Fruit fly (Drosophila melanogaster): ENCODE measurements around the gene Hipk.

Gene Hipk

dm6 chr3L:622357-622834 is 79.5 kb downstream of the Hipk start (continued):
- no peak for TF ChIP-seq mld (GFP tag; IDR thresholded peaks at IDR 0.05; ENCODE audit: partially characterized antibody)
- no peak for TF ChIP-seq CG13624 (GFP tag; optimal IDR thresholded peaks at IDR 0.05)
- TF ChIP-seq Ptx1 (GFP tag; IDR thresholded peaks at IDR 0.05), result 0 out of 2 replicates have a peak, but pooled peaks have one; percentile 27
- TF ChIP-seq CG34422 (GFP tag; IDR thresholded peaks at IDR 0.05), result 0 out of 3 replicates have a peak, but pooled peaks have one; percentile 21
- no peak for TF ChIP-seq gcm2 (GFP tag; optimal IDR thresholded peaks at IDR 0.05)
- peak; percentile 97 for TF ChIP-seq crol (GFP tag; IDR thresholded peaks at IDR 0.05)
- TF ChIP-seq p53 (GFP tag; optimal IDR thresholded peaks at IDR 0.05), result no peak
- no peak for TF ChIP-seq CG6272 (GFP tag; IDR thresholded peaks at IDR 0.05)
- TF ChIP-seq Gsc (GFP tag; IDR thresholded peaks at IDR 0.05), result no peak
- peak; percentile 26 for TF ChIP-seq Nf-YB (GFP tag; optimal IDR thresholded peaks at IDR 0.05)
- peak; percentile 56 for TF ChIP-seq unpg (GFP tag; optimal IDR thresholded peaks at IDR 0.05)
- no peak for TF ChIP-seq Side (GFP tag; optimal IDR thresholded peaks at IDR 0.05)
- TF ChIP-seq dmrt99B (tag; optimal IDR thresholded peaks at IDR 0.05), result peak; percentile 49
- no peak for TF ChIP-seq seq (GFP tag; IDR thresholded peaks at IDR 0.05)
- TF ChIP-seq repo (GFP tag; optimal IDR thresholded peaks at IDR 0.05), result no peak
- TF ChIP-seq CG17829 (tag; optimal IDR thresholded peaks at IDR 0.05), result peak; percentile 77
- no peak for TF ChIP-seq CG3726 (GFP tag; IDR thresholded peaks at IDR 0.05)
- no peak for TF ChIP-seq NFAT (GFP tag; IDR thresholded peaks at IDR 0.05)
- TF ChIP-seq CG8089 (GFP tag; optimal IDR thresholded peaks at IDR 0.05), result no peak
- peak; percentile 58 for TF ChIP-seq grau (tag; optimal IDR thresholded peaks at IDR 0.05)
- TF ChIP-seq klu (GFP tag; IDR thresholded peaks at IDR 0.05), result no peak
- peak; percentile 66 for TF ChIP-seq CoRest (tag; optimal IDR thresholded peaks at IDR 0.05)
- no peak for TF ChIP-seq Fer3 (tag; optimal IDR thresholded peaks at IDR 0.05)
- no peak for TF ChIP-seq shn (GFP tag; optimal IDR thresholded peaks at IDR 0.05)
- peak; percentile 91 for TF ChIP-seq CG33557 (GFP tag; optimal IDR thresholded peaks at IDR 0.05)
- no peak for TF ChIP-seq unc-4 (GFP tag; IDR thresholded peaks at IDR 0.05; ENCODE audit: partially characterized antibody)
- TF ChIP-seq CG6254 (GFP tag; optimal IDR thresholded peaks at IDR 0.05), result peak; percentile 51
- peak; percentile 13 for TF ChIP-seq kay (GFP tag; optimal IDR thresholded peaks at IDR 0.05)
- TF ChIP-seq pros (GFP tag; optimal IDR thresholded peaks at IDR 0.05), result peak; percentile 14
- 0 out of 2 replicates have a peak, but pooled peaks have one; percentile 23 for TF ChIP-seq CG11247 (GFP tag; IDR thresholded peaks at IDR 0.05)
- TF ChIP-seq CG15011 (GFP tag; optimal IDR thresholded peaks at IDR 0.05), result no peak
- TF ChIP-seq CG11723 (GFP tag; optimal IDR thresholded peaks at IDR 0.05), result no peak
- TF ChIP-seq CG14050 (GFP tag; IDR thresholded peaks at IDR 0.05), result no peak
- no peak for TF ChIP-seq C15 (GFP tag; IDR thresholded peaks at IDR 0.05)
- no peak for TF ChIP-seq gfzf (GFP tag; optimal IDR thresholded peaks at IDR 0.05)
- TF ChIP-seq CG8359 (GFP tag; optimal IDR thresholded peaks at IDR 0.05; ENCODE audit: borderline replicate concordance), result peak; percentile 37
- TF ChIP-seq Hr39 (optimal IDR thresholded peaks at IDR 0.05), result no peak
- peak; percentile 22 for TF ChIP-seq Asciz (GFP tag; optimal IDR thresholded peaks at IDR 0.05)
- peak; percentile 59; the same call in 2 of the 3 replicates for TF ChIP-seq croc (GFP tag; conservative IDR thresholded peaks at IDR 0.05)
- no peak for TF ChIP-seq Dad (GFP tag; optimal IDR thresholded peaks at IDR 0.05)
- no peak for TF ChIP-seq sima (GFP tag; optimal IDR thresholded peaks at IDR 0.05)
- peak; percentile 55 for TF ChIP-seq CG7839 (tag; optimal IDR thresholded peaks at IDR 0.05)
- TF ChIP-seq sug (tag; optimal IDR thresholded peaks at IDR 0.05), result no peak
- TF ChIP-seq CG10565 (GFP tag; optimal IDR thresholded peaks at IDR 0.05), result no peak
- TF ChIP-seq CG17568 (GFP tag; optimal IDR thresholded peaks at IDR 0.05), result peak; percentile 30
- TF ChIP-seq h (optimal IDR thresholded peaks at IDR 0.05), result no peak
- TF ChIP-seq CG7271 (tag; optimal IDR thresholded peaks at IDR 0.05), result peak; percentile 24
- peak in 1 of 3 experiments; percentile 93 for TF ChIP-seq lola (GFP tag; optimal IDR thresholded peaks at IDR 0.05)
- TF ChIP-seq CG13287 (GFP tag; IDR thresholded peaks at IDR 0.05; ENCODE audit: partially characterized antibody), result no peak
- TF ChIP-seq CG11695 (GFP tag; IDR thresholded peaks at IDR 0.05), result no peak
- TF ChIP-seq gem (tag; optimal IDR thresholded peaks at IDR 0.05), result peak; percentile 82

Data from whole organism, embryonic.